Fruit fly (Drosophila melanogaster) whole organism, embryonic: ENCODE results near the gene CG9992.

ENCODE experiments used
- Abd-B ChIP-seq: fragments of 200-800 bp; sonication (Bioruptor generic); optimal IDR thresholded peaks from 2 replicates; lab custom pipeline; 2018; ENCODE audit warnings: missing biosample characterization, mild to moderate bottlenecking, missing genetic modification characterization, moderate library complexity
- Antp ChIP-seq: fragments of 200-800 bp; sonication (Bioruptor generic); optimal IDR thresholded peaks from 3 replicates; lab custom pipeline; 2016; ENCODE audit warnings: missing biosample characterization, missing genetic modification characterization
- BEAF-32 ChIP-seq: fragments of 200-800 bp; sonication (Bioruptor generic); optimal IDR thresholded peaks from 3 replicates; lab custom pipeline; 2017; ENCODE audit warnings: missing biosample characterization, missing genetic modification characterization, mild to moderate bottlenecking, moderate library complexity, missing genetic modification reagents
- Bteb2 ChIP-seq: fragments of 200-800 bp; sonication (Bioruptor generic); optimal IDR thresholded peaks from 2 replicates; lab custom pipeline; 2016; ENCODE audit warnings: missing biosample characterization, missing genetic modification characterization
- CG10543 ChIP-seq: fragments of 200-800 bp; sonication (Bioruptor generic); optimal IDR thresholded peaks from 3 replicates; lab custom pipeline; 2017; ENCODE audit warnings: missing biosample characterization, mild to moderate bottlenecking, missing genetic modification characterization, moderate library complexity
- CG11398 ChIP-seq: fragments of 200-800 bp; sonication (Bioruptor generic); optimal IDR thresholded peaks from 2 replicates; lab custom pipeline; 2016; ENCODE audit warnings: missing biosample characterization, missing genetic modification characterization
- CG11723 ChIP-seq: fragments of 200-800 bp; sonication (Bioruptor generic); optimal IDR thresholded peaks from 2 replicates; lab custom pipeline; 2017; ENCODE audit warnings: missing biosample characterization, mild to moderate bottlenecking, missing genetic modification characterization
- CG12219 ChIP-seq: fragments of 200-800 bp; sonication (Bioruptor generic); optimal IDR thresholded peaks from 3 replicates; lab custom pipeline; 2018; ENCODE audit warnings: missing biosample characterization, mild to moderate bottlenecking, missing genetic modification characterization
- CG12744 ChIP-seq: fragments of 200-800 bp; sonication (Bioruptor generic); optimal IDR thresholded peaks from 2 replicates; lab custom pipeline; 2016; ENCODE audit warnings: missing biosample characterization, missing genetic modification characterization
- CG14050 ChIP-seq: fragments of 200-800 bp; sonication (Bioruptor generic); IDR thresholded peaks from 3 replicates; pipeline ENCODE4 v1.3.6; 2022; ENCODE audit warnings: missing biosample characterization, missing genetic modification characterization
- CG14667 ChIP-seq: fragments of 200-800 bp; sonication (Bioruptor generic); IDR thresholded peaks from 2 replicates; pipeline ENCODE4 v1.3.6; 2022; ENCODE audit warnings: missing biosample characterization, missing genetic modification characterization
- CG17359 ChIP-seq: fragments of 200-800 bp; sonication (Bioruptor generic); optimal IDR thresholded peaks from 3 replicates; lab custom pipeline; 2018; ENCODE audit warnings: missing biosample characterization, mild to moderate bottlenecking, missing genetic modification characterization, moderate library complexity
- CG17385 ChIP-seq: fragments of 200-800 bp; sonication (Bioruptor generic); optimal IDR thresholded peaks from 3 replicates; lab custom pipeline; 2018; ENCODE audit warnings: missing biosample characterization, mild to moderate bottlenecking, missing genetic modification characterization
- CG1792 ChIP-seq: fragments of 200-800 bp; sonication (Bioruptor generic); optimal IDR thresholded peaks from 2 replicates; lab custom pipeline; 2016; ENCODE audit warnings: missing biosample characterization, missing genetic modification characterization
- CG2116 ChIP-seq: fragments of 200-800 bp; sonication (Bioruptor generic); optimal IDR thresholded peaks from 3 replicates; lab custom pipeline; 2018; ENCODE audit warnings: missing biosample characterization, mild to moderate bottlenecking, missing genetic modification characterization
- CG2202 ChIP-seq: fragments of 200-800 bp; sonication (Bioruptor generic); optimal IDR thresholded peaks from 2 replicates; lab custom pipeline; 2018; ENCODE audit warnings: missing biosample characterization, mild to moderate bottlenecking, missing genetic modification characterization
- CG33213 ChIP-seq: fragments of 200-800 bp; sonication (Bioruptor generic); optimal IDR thresholded peaks from 3 replicates; lab custom pipeline; 2016; ENCODE audit warnings: missing biosample characterization, missing genetic modification characterization
- CG7928 ChIP-seq: fragments of 200-800 bp; sonication (Bioruptor generic); optimal IDR thresholded peaks from 2 replicates; lab custom pipeline; 2017; ENCODE audit warnings: missing biosample characterization, mild to moderate bottlenecking, missing genetic modification characterization
- CG9609 ChIP-seq: fragments of 200-800 bp; sonication (Bioruptor generic); optimal IDR thresholded peaks from 3 replicates; lab custom pipeline; 2016; ENCODE audit warnings: missing biosample characterization, missing genetic modification characterization
- CG9932 ChIP-seq: fragments of 200-800 bp; sonication (Bioruptor generic); IDR thresholded peaks from 2 replicates; pipeline ENCODE4 v1.3.6; 2022; ENCODE audit warnings: missing biosample characterization, missing genetic modification characterization
- CrebB ChIP-seq: fragments of 200-800 bp; sonication (Bioruptor generic); optimal IDR thresholded peaks from 3 replicates; lab custom pipeline; 2018; ENCODE audit warnings: missing biosample characterization, mild to moderate bottlenecking, missing genetic modification characterization
- Dip3 ChIP-seq: fragments of 200-800 bp; sonication (Bioruptor generic); optimal IDR thresholded peaks from 3 replicates; lab custom pipeline; 2016; ENCODE audit warnings: missing biosample characterization, missing genetic modification characterization
- Dref ChIP-seq: fragments of 200-800 bp; sonication (Bioruptor generic); IDR thresholded peaks from 2 replicates; pipeline ENCODE4 v1.3.6; 2022; ENCODE audit warnings: missing biosample characterization, missing genetic modification characterization
- Drgx ChIP-seq: fragments of 200-800 bp; sonication (Bioruptor generic); IDR thresholded peaks from 2 replicates; pipeline ENCODE4 v1.3.6; 2022; ENCODE audit warnings: missing biosample characterization, missing genetic modification characterization
- Ets65A ChIP-seq: fragments of 200-800 bp; sonication (Bioruptor generic); peaks from one replicate; lab custom pipeline; 2016; ENCODE audit warnings: missing biosample characterization, missing genetic modification characterization
- Fer3 ChIP-seq: fragments of 200-800 bp; sonication (Bioruptor generic); optimal IDR thresholded peaks from 2 replicates; lab custom pipeline; 2018; ENCODE audit warnings: missing biosample characterization, mild to moderate bottlenecking, missing genetic modification characterization, moderate library complexity
- Med ChIP-seq: fragments of 200-800 bp; sonication (Bioruptor generic); peaks from one replicate; lab custom pipeline; 2016; ENCODE audit warnings: missing biosample characterization, missing genetic modification characterization, mild to moderate bottlenecking, inconsistent platforms, moderate library complexity
- NfI ChIP-seq: fragments of 200-800 bp; sonication (Bioruptor generic); optimal IDR thresholded peaks from 3 replicates; lab custom pipeline; 2018; ENCODE audit warnings: missing biosample characterization, mild to moderate bottlenecking, missing genetic modification characterization, moderate library complexity
- Ptx1 ChIP-seq: fragments of 200-800 bp; sonication (Bioruptor generic); IDR thresholded peaks from 2 replicates; pipeline ENCODE4 v1.3.6; 2022; ENCODE audit warnings: missing biosample characterization, missing genetic modification characterization
- chm ChIP-seq: fragments of 200-800 bp; sonication (Bioruptor generic); IDR thresholded peaks from 2 replicates; pipeline ENCODE4 v1.3.6; 2022; ENCODE audit warnings: missing biosample characterization, missing genetic modification characterization
- crc ChIP-seq: fragments of 200-800 bp; sonication (Bioruptor generic); optimal IDR thresholded peaks from 2 replicates; lab custom pipeline; 2016; ENCODE audit warnings: missing biosample characterization, missing genetic modification characterization
- danr ChIP-seq: fragments of 200-800 bp; sonication (Bioruptor generic); IDR thresholded peaks from 2 replicates; pipeline ENCODE4 v1.3.6; 2022; ENCODE audit warnings: missing biosample characterization, missing genetic modification characterization
- dimm ChIP-seq: fragments of 200-800 bp; sonication (Bioruptor generic); IDR thresholded peaks from 2 replicates; pipeline ENCODE4 v1.3.6; 2022; ENCODE audit warnings: missing biosample characterization, missing genetic modification characterization
- esg ChIP-seq: fragments of 200-800 bp; sonication (Bioruptor generic); conservative IDR thresholded peaks from 2 replicates; pipeline ENCODE4 v1.3.6; 2022; ENCODE audit warnings: missing biosample characterization, missing genetic modification characterization
- eve ChIP-seq, 2 experiments: fragments of >200 bp; optimal IDR thresholded peaks; 2 replicates each; lab custom pipeline; 2017; ENCODE audit warnings: missing biosample characterization in 2 of 2, missing genetic modification characterization in 2 of 2
- fd64A ChIP-seq: fragments of 200-800 bp; sonication (Bioruptor generic); optimal IDR thresholded peaks from 3 replicates; lab custom pipeline; 2018; ENCODE audit warnings: missing biosample characterization, mild to moderate bottlenecking, missing genetic modification characterization
- gcm ChIP-seq: fragments of 200-800 bp; sonication (Bioruptor generic); optimal IDR thresholded peaks from 2 replicates; lab custom pipeline; 2019; ENCODE audit warnings: missing biosample characterization, mild to moderate bottlenecking, missing genetic modification characterization, moderate library complexity
- gfzf ChIP-seq: fragments of 200-800 bp; sonication (Bioruptor generic); optimal IDR thresholded peaks from 2 replicates; lab custom pipeline; 2016; ENCODE audit warnings: missing biosample characterization, mild to moderate bottlenecking, missing genetic modification characterization, moderate library complexity
- insv ChIP-seq, 2 experiments: fragments of 200-800 bp; sonication (Bioruptor generic); optimal IDR thresholded peaks; 3 replicates each; lab custom pipeline; 2016 to 2018; ENCODE audit warnings: missing biosample characterization in 2 of 2, missing genetic modification characterization in 2 of 2
- inv ChIP-seq: fragments of 200-800 bp; sonication (Bioruptor generic); IDR thresholded peaks from 2 replicates; pipeline ENCODE4 v1.3.6; 2022; ENCODE audit warnings: missing biosample characterization, missing genetic modification characterization; ENCODE audit not compliant: partially characterized antibody
- knrl ChIP-seq: fragments of 200-800 bp; sonication (Bioruptor generic); IDR thresholded peaks from 3 replicates; pipeline ENCODE4 v1.3.6; 2022; ENCODE audit warnings: missing biosample characterization, missing genetic modification characterization; ENCODE audit not compliant: partially characterized antibody
- org-1 ChIP-seq: fragments of 200-800 bp; sonication (Bioruptor generic); optimal IDR thresholded peaks from 2 replicates; lab custom pipeline; 2017; ENCODE audit warnings: missing biosample characterization, missing genetic modification characterization
- rib ChIP-seq: fragments of 200-800 bp; sonication (Bioruptor generic); IDR thresholded peaks from 2 replicates; pipeline ENCODE4 v1.3.6; 2022; ENCODE audit warnings: missing biosample characterization, missing genetic modification characterization
- salm ChIP-seq: fragments of 200-800 bp; sonication (Bioruptor generic); optimal IDR thresholded peaks from 2 replicates; lab custom pipeline; 2018; ENCODE audit warnings: missing biosample characterization, mild to moderate bottlenecking, missing genetic modification characterization
- slbo ChIP-seq: fragments of 200-800 bp; sonication (Bioruptor generic); IDR thresholded peaks from 2 replicates; pipeline ENCODE4 v1.3.6; 2022; ENCODE audit warnings: missing biosample characterization, missing genetic modification characterization
- tll ChIP-seq, 2 experiments: fragments of 200-800 bp in 1 of 2; fragments of >200 bp in 1 of 2; sonication (Bioruptor generic) in 1 of 2; optimal IDR thresholded peaks; 2 replicates each; lab custom pipeline; 2017 to 2019; ENCODE audit warnings: missing biosample characterization in 2 of 2, missing genetic modification characterization in 2 of 2, mild to moderate bottlenecking in 1 of 2, moderate library complexity in 1 of 2
- ttk ChIP-seq: fragments of 200-800 bp; sonication (Bioruptor generic); IDR thresholded peaks from 2 replicates; pipeline ENCODE4 v2.1.2; 2022; ENCODE audit warnings: missing biosample characterization, missing genetic modification characterization
- unpg ChIP-seq: fragments of 200-800 bp; sonication (Bioruptor generic); optimal IDR thresholded peaks from 3 replicates; lab custom pipeline; 2018; ENCODE audit warnings: missing biosample characterization, mild to moderate bottlenecking, missing genetic modification characterization, moderate library complexity
- vnd ChIP-seq: fragments of 200-800 bp; sonication (Bioruptor generic); IDR thresholded peaks from 3 replicates; pipeline ENCODE4 v1.3.6; 2022; ENCODE audit warnings: missing biosample characterization, missing genetic modification characterization; ENCODE audit not compliant: partially characterized antibody
- wdn ChIP-seq: fragments of 200-800 bp; sonication (Bioruptor generic); IDR thresholded peaks from 2 replicates; pipeline ENCODE4 v1.3.6; 2022; ENCODE audit warnings: missing biosample characterization, missing genetic modification characterization

CG9992 gene

DNA sequence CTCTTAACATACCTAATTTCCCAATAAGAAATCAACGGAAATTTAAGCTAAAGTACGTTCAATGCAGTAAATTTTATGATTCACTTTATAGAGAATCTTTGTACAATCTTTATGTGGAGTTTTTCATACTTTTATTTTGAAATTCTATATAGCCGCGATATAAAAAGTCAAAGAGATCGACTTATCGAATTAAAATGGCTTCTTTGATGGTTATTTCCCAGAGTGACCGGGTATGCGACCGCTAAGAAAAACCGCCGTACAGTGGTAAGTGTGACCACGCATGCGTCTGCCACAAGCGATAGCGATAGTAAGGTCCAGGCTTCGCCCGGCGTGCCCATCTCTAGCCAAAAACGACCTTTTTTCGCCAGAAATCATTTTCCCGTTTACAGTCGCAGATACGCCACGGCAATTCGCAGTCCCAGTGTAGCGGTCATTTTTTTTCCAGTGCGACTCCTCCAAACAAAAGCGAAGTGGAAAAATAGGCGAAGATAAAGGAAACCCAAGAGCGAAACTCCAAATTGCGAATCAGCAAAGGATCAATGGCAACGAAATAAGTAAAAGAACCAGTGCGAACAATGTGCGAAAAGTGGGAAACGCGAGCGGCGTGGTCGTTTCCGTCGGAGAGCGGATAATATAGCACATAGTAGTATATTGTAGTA lies 37.9 kb upstream of the CG9992 start, which contains the start of gene hang (continued):
- TF ChIP-seq CG7928 (peak; percentile 25), CG9932 (peak; percentile 73), CG11398 (GFP tag; lab: Kevin White, UChicago) (peak; percentile 19), Bteb2 (GFP tag; lab: Kevin White, UChicago) (no peak), ttk (GFP tag; lab: Robert Waterston, UW) (no peak), Drgx (GFP tag; lab: Robert Waterston, UW) (no peak), CG11723 (GFP tag; lab: Kevin White, UChicago) (no peak), danr (GFP tag; lab: Robert Waterston, UW) (no peak), CG17359 (tag; lab: Kevin White, UChicago) (peak; percentile 13), Antp (GFP tag; lab: Kevin White, UChicago) (peak; percentile 66), CG2202 (tag; lab: Kevin White, UChicago) (peak; percentile 5), Med (GFP tag; lab: Kevin White, UChicago) (peak; percentile 96), unpg (GFP tag; lab: Kevin White, UChicago) (peak; percentile 39), Ptx1 (GFP tag; lab: Robert Waterston, UW) (no peak), CG12219 (GFP tag; lab: Kevin White, UChicago) (peak; percentile 5), esg (GFP tag; lab: Robert Waterston, UW) (no peak), CG14667 (GFP tag; lab: Robert Waterston, UW) (no peak), CG17385 (GFP tag; lab: Kevin White, UChicago) (peak; percentile 37), CG2116 (GFP tag; lab: Kevin White, UChicago) (peak; percentile 73), wdn (0 out of 2 replicates have a peak, but pooled peaks have one; percentile 30), org-1 (GFP tag; lab: Kevin White, UChicago) (peak; percentile 2), Fer3 (tag; lab: Kevin White, UChicago) (peak; percentile 21), slbo (GFP tag; lab: Robert Waterston, UW) (peak; percentile 60), CG14050 (GFP tag; lab: Robert Waterston, UW) (no peak), tll (GFP tag; optimal IDR thresholded peaks at IDR 0.05; lab: Kevin White, UChicago) (no peak), rib (GFP tag; lab: Robert Waterston, UW) (peak; percentile 81), inv (peak; percentile 72), salm (peak; percentile 27), CG9609 (peak; percentile 7), eve (GFP tag; optimal IDR thresholded peaks at IDR 0.05; lab: Kevin White, UChicago) (no peak), insv (GFP tag; optimal IDR thresholded peaks at IDR 0.05; lab: Kevin White, UChicago) (peak in 1 of 2 experiments; percentile 75), vnd (peak; percentile 58; the same call in 1 of the 3 replicates), chm (GFP tag; lab: Robert Waterston, UW) (peak; percentile 77), BEAF-32 (peak; percentile 90), fd64A (no peak), NfI (peak; percentile 24), crc (GFP tag; lab: Kevin White, UChicago) (peak; percentile 1), Dref (GFP tag; lab: Robert Waterston, UW) (peak; percentile 73), Dip3 (no peak), gcm (GFP tag; lab: Kevin White, UChicago) (no peak), CG10543 (GFP tag; lab: Kevin White, UChicago) (peak; percentile 75), CG1792 (GFP tag; lab: Kevin White, UChicago) (peak; percentile 10), knrl (GFP tag; lab: Robert Waterston, UW) (peak; percentile 80), CG33213 (GFP tag; lab: Kevin White, UChicago) (peak; percentile 62), Abd-B (peak; percentile 30), Ets65A (GFP tag; lab: Kevin White, UChicago) (peak; percentile 85), dimm (GFP tag; lab: Robert Waterston, UW) (no peak), CG12744 (GFP tag; lab: Kevin White, UChicago) (no peak), CrebB (tag; lab: Kevin White, UChicago) (peak; percentile 56), gfzf (GFP tag; lab: Kevin White, UChicago) (peak; percentile 93)
